Worm (Caenorhabditis elegans): ENCODE data around the gene srh-235.

Gene srh-235

DNA sequence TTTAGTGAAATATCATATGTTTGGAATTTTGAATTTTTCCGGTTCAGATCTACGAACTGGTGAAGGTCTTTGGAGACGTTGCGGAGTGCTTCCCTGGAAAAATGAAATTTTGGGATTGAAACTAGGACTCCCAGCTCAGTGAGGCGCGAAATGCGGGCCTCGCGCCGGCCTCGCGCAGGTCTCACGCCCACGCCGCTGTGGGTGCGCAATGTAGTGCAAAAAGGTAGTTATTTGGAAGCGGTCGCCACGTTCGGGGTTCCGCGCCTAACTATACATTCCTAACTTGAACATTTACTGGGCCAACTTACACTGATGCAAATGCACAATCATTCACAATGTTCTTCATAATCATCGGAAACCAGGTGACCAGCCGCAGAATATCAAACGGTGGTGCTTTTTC, 28.6 kb upstream of the srh-235 start:
- TF ChIP-seq elt-3 (tag; optimal IDR thresholded peaks at IDR 0.05) (no peak), nhr-2 (tag; optimal IDR thresholded peaks at IDR 0.05) (no peak), elt-1 (tag; optimal IDR thresholded peaks at IDR 0.05; ENCODE audit: borderline replicate concordance, insufficient read depth) (no peak), unc-62 (GFP tag; optimal IDR thresholded peaks at IDR 0.05) (no peak), cnd-1 (tag; optimal IDR thresholded peaks at IDR 0.05) (no peak), tbx-8 (GFP tag; optimal IDR thresholded peaks at IDR 0.05) (no peak), mls-2 (tag; optimal IDR thresholded peaks at IDR 0.05) (no peak), lin-32 (GFP tag; optimal IDR thresholded peaks at IDR 0.05) (no peak), ham-2 (GFP tag; optimal IDR thresholded peaks at IDR 0.05) (no peak), ceh-39 (tag; optimal IDR thresholded peaks at IDR 0.05) (no peak), sem-2 (GFP tag; optimal IDR thresholded peaks at IDR 0.05) (no peak), M03D4.4 (tag; optimal IDR thresholded peaks at IDR 0.05) (no peak), hlh-1 (tag; optimal IDR thresholded peaks at IDR 0.05) (no peak), nhr-237 (tag; optimal IDR thresholded peaks at IDR 0.05) (no peak), ces-1 (GFP tag; optimal IDR thresholded peaks at IDR 0.05) (no peak), zip-8 (tag; optimal IDR thresholded peaks at IDR 0.05) (no peak)

ce11 chrV:17496071-17496470, 24.6 kb upstream of the srh-235 start, which contains the start of gene srh-118:
srh-118 (minus strand) TSS chrV:17496171.
- TF ChIP-seq M03D4.4 (tag; optimal IDR thresholded peaks at IDR 0.05) = no peak
- TF ChIP-seq mep-1 (tag; optimal IDR thresholded peaks at IDR 0.05) = no peak
- no peak for TF ChIP-seq drap-1 (GFP tag; optimal IDR thresholded peaks at IDR 0.05)
- no peak for TF ChIP-seq nhr-12 (tag; optimal IDR thresholded peaks at IDR 0.05)
- no peak for TF ChIP-seq cnd-1 (tag; optimal IDR thresholded peaks at IDR 0.05)
- no peak for TF ChIP-seq nhr-237 (tag; optimal IDR thresholded peaks at IDR 0.05)
- no peak for TF ChIP-seq zip-8 (tag; optimal IDR thresholded peaks at IDR 0.05)

DNA sequence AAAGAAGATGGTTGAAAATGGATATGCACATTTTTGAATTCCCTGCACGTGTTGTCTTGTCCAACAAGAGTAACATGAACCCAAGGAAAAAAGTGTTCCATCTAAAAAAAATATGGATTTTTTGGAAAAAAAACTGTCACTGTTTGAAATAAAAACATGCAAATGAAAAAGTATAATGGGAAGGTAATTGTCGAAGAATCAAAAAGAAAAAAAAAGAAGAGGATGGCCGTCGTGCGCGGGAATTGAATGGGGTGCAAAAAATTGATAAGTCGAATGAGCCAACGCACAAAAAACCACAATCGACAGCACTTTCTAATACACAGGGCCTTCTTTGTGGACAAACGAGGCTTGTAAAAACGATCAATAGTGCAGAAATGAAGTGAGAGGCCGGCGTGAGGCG, 22.3 kb upstream of the srh-235 start, which contains the start of gene fbxa-102:
TSS of gene fbxa-102 (minus strand) at position 101 of the 400 bp plus-strand sequence.
- TF ChIP-seq lin-13 (tag; optimal IDR thresholded peaks at IDR 0.05) = no peak
- no peak for TF ChIP-seq pha-4 (tag; optimal IDR thresholded peaks at IDR 0.05)
- TF ChIP-seq nhr-2 (tag; optimal IDR thresholded peaks at IDR 0.05) = no peak
- no peak for TF ChIP-seq unc-39 (tag; optimal IDR thresholded peaks at IDR 0.05)

ce11 chrV:17486034-17486433, 14.6 kb upstream of the srh-235 start, which contains the start of gene scl-24:
scl-24 (plus strand) TSS chrV:17486334.
- no peak for TF ChIP-seq unc-62 (GFP tag; optimal IDR thresholded peaks at IDR 0.05)

DNA sequence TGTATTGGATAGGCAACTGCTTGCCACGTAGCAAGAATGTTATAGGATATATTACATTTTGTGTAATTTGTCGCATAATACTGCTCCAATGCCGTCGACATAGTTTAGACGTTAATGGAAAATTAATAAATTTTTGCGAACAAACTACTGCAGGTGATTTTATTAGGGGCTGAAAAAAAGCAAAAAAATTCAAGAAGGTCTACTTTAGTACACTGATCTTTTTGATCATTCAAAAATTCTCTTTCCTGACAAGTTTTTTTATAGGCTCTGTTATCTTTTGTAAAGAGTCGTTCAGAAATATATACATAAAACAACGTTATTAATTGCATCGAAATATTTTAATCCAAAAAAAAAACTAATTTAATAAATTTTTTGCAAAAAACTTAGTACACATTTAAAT, 13.6 kb upstream of the srh-235 start, which contains the start of gene srh-111:
TSS of gene srh-111 (minus strand) at position 101 of the 400 bp plus-strand sequence.
- TF ChIP-seq ceh-39 (tag; optimal IDR thresholded peaks at IDR 0.05) (no peak), lin-13 (tag; optimal IDR thresholded peaks at IDR 0.05) (no peak), M03D4.4 (tag; optimal IDR thresholded peaks at IDR 0.05) (no peak), mab-5 (tag; optimal IDR thresholded peaks at IDR 0.05) (no peak), nhr-76 (tag; optimal IDR thresholded peaks at IDR 0.05) (no peak), lsy-2 (tag; optimal IDR thresholded peaks at IDR 0.05) (no peak)

ce11 chrV:17476490-17476889, 5.0 kb upstream of the srh-235 start, which contains the start of gene srbc-61:
srbc-61 (plus strand) TSS chrV:17476790.
- TF ChIP-seq sem-2 (GFP tag; optimal IDR thresholded peaks at IDR 0.05) = no peak
- TF ChIP-seq nhr-12 (tag; optimal IDR thresholded peaks at IDR 0.05) = no peak
- no peak for TF ChIP-seq zip-8 (tag; optimal IDR thresholded peaks at IDR 0.05)
- no peak for TF ChIP-seq lin-13 (tag; optimal IDR thresholded peaks at IDR 0.05)
- TF ChIP-seq cnd-1 (tag; optimal IDR thresholded peaks at IDR 0.05) = no peak
- no peak for TF ChIP-seq ceh-39 (tag; optimal IDR thresholded peaks at IDR 0.05)
- no peak for TF ChIP-seq sptf-1 (tag; optimal IDR thresholded peaks at IDR 0.05)
- no peak for TF ChIP-seq blmp-1 (tag; optimal IDR thresholded peaks at IDR 0.05)
- no peak for TF ChIP-seq unc-39 (tag; optimal IDR thresholded peaks at IDR 0.05)

ce11 chrV:17473699-17474098, 2.2 kb upstream of the srh-235 start, which contains the start of gene srh-123:
srh-123 (plus strand) TSS chrV:17473999.
- TF ChIP-seq mls-2 (tag; optimal IDR thresholded peaks at IDR 0.05) (no peak), sem-2 (GFP tag; optimal IDR thresholded peaks at IDR 0.05) (no peak), elt-1 (tag; optimal IDR thresholded peaks at IDR 0.05; ENCODE audit: borderline replicate concordance, insufficient read depth) (no peak), sptf-1 (tag; optimal IDR thresholded peaks at IDR 0.05) (no peak), snpc-4 (tag; optimal IDR thresholded peaks at IDR 0.05) (no peak), nhr-12 (tag; optimal IDR thresholded peaks at IDR 0.05) (no peak), ztf-11 (tag; optimal IDR thresholded peaks at IDR 0.05) (no peak), unc-120 (tag; optimal IDR thresholded peaks at IDR 0.05; ENCODE audit: poor library complexity, severe bottlenecking) (no peak), mep-1 (tag; optimal IDR thresholded peaks at IDR 0.05) (no peak), M03D4.4 (tag; optimal IDR thresholded peaks at IDR 0.05) (no peak), lin-13 (tag; optimal IDR thresholded peaks at IDR 0.05) (no peak), ceh-39 (tag; optimal IDR thresholded peaks at IDR 0.05) (no peak), ceh-83 (GFP tag; optimal IDR thresholded peaks at IDR 0.05) (no peak), unc-39 (tag; optimal IDR thresholded peaks at IDR 0.05) (no peak), nhr-2 (tag; optimal IDR thresholded peaks at IDR 0.05) (no peak), blmp-1 (tag; optimal IDR thresholded peaks at IDR 0.05) (no peak), cnd-1 (tag; optimal IDR thresholded peaks at IDR 0.05) (no peak)
